Worm (Caenorhabditis elegans) whole organism, mixed stage, embryonic: ENCODE results near the gene mrps-18.C.

Experiments
- M03D4.4 ChIP-seq: sonication (generic microtip); optimal IDR thresholded peaks from 2 replicates; lab custom pipeline; 2017; ENCODE audit warnings: mild to moderate bottlenecking, missing genetic modification characterization, missing compliant biosample characterization
- bed-3 ChIP-seq: fragments of 200-800 bp; sonication (Bioruptor generic); optimal IDR thresholded peaks from 3 replicates; lab custom pipeline; 2018; ENCODE audit warnings: mild to moderate bottlenecking, missing genetic modification characterization, moderate library complexity, missing compliant biosample characterization
- blmp-1 ChIP-seq: fragments of 150-350 bp; optimal IDR thresholded peaks from 2 replicates; lab custom pipeline; 2014; ENCODE audit warnings: missing biosample characterization, missing genetic modification characterization
- ceh-39 ChIP-seq: fragments of 150-350 bp; optimal IDR thresholded peaks from 2 replicates; lab custom pipeline; 2014; ENCODE audit warnings: missing biosample characterization, missing genetic modification characterization
- ceh-83 ChIP-seq: fragments of 200-800 bp; sonication (Bioruptor generic); optimal IDR thresholded peaks from 2 replicates; lab custom pipeline; 2018; ENCODE audit warnings: mild to moderate bottlenecking, missing genetic modification characterization, missing compliant biosample characterization
- ces-1 ChIP-seq: fragments of 150-350 bp; optimal IDR thresholded peaks from 2 replicates; lab custom pipeline; 2014; ENCODE audit warnings: missing biosample characterization, missing genetic modification reagents, missing genetic modification characterization
- cnd-1 ChIP-seq: fragments of 200-800 bp; sonication (Bioruptor generic); optimal IDR thresholded peaks from 2 replicates; lab custom pipeline; 2018; ENCODE audit warnings: mild to moderate bottlenecking, missing genetic modification characterization, missing compliant biosample characterization
- elt-1 ChIP-seq: sonication (generic microtip); optimal IDR thresholded peaks from 2 replicates; lab custom pipeline; 2017; ENCODE audit warnings: missing genetic modification characterization, mild to moderate bottlenecking, missing compliant biosample characterization, antibody characterized with exemption, moderate library complexity, borderline replicate concordance; ENCODE audit not compliant: insufficient read depth
- flh-1 ChIP-seq: fragments of 200-800 bp; sonication (Bioruptor generic); optimal IDR thresholded peaks from 2 replicates; lab custom pipeline; 2018; ENCODE audit warnings: mild to moderate bottlenecking, missing genetic modification characterization, moderate library complexity, missing compliant biosample characterization
- ham-2 ChIP-seq: fragments of 200-800 bp; sonication (Bioruptor generic); optimal IDR thresholded peaks from 2 replicates; lab custom pipeline; 2018; ENCODE audit warnings: mild to moderate bottlenecking, missing genetic modification characterization, missing compliant biosample characterization
- hlh-1 ChIP-seq: fragments of 150-350 bp; optimal IDR thresholded peaks from 2 replicates; lab custom pipeline; 2014; ENCODE audit warnings: missing biosample characterization, missing genetic modification reagents, missing genetic modification characterization
- lin-32 ChIP-seq: fragments of 200-800 bp; sonication (Bioruptor generic); optimal IDR thresholded peaks from 2 replicates; lab custom pipeline; 2018; ENCODE audit warnings: mild to moderate bottlenecking, missing genetic modification characterization, missing compliant biosample characterization
- lsy-2 ChIP-seq: fragments of 150-350 bp; optimal IDR thresholded peaks from 2 replicates; lab custom pipeline; 2014; ENCODE audit warnings: missing biosample characterization, missing genetic modification characterization
- mab-5 ChIP-seq: fragments of 150-350 bp; optimal IDR thresholded peaks from 2 replicates; lab custom pipeline; 2014; ENCODE audit warnings: missing biosample characterization, missing genetic modification characterization
- mep-1 ChIP-seq: fragments of 150-350 bp; optimal IDR thresholded peaks from 2 replicates; lab custom pipeline; 2017; ENCODE audit warnings: missing biosample characterization, missing genetic modification reagents, missing genetic modification characterization, inconsistent platforms
- mls-2 ChIP-seq: sonication (generic microtip); optimal IDR thresholded peaks from 2 replicates; lab custom pipeline; 2016; ENCODE audit warnings: mild to moderate bottlenecking, missing genetic modification characterization, moderate library complexity, missing compliant biosample characterization
- nhr-2 ChIP-seq: fragments of 150-350 bp; optimal IDR thresholded peaks from 2 replicates; lab custom pipeline; 2014; ENCODE audit warnings: missing biosample characterization, missing genetic modification characterization
- nhr-237 ChIP-seq: fragments of 150-350 bp; optimal IDR thresholded peaks from 2 replicates; lab custom pipeline; 2014; ENCODE audit warnings: missing biosample characterization, missing genetic modification characterization
- nhr-28 ChIP-seq: fragments of 150-350 bp; optimal IDR thresholded peaks from 2 replicates; lab custom pipeline; 2014; ENCODE audit warnings: missing biosample characterization, missing genetic modification characterization
- nhr-76 ChIP-seq: sonication (generic microtip); optimal IDR thresholded peaks from 2 replicates; lab custom pipeline; 2017; ENCODE audit warnings: missing biosample characterization, missing genetic modification characterization
- pha-4 ChIP-seq: fragments of 150-350 bp; optimal IDR thresholded peaks from 2 replicates; lab custom pipeline; 2018; ENCODE audit warnings: missing biosample characterization, missing genetic modification reagents, missing genetic modification characterization
- sem-2 ChIP-seq: fragments of 200-800 bp; sonication (Bioruptor generic); optimal IDR thresholded peaks from 2 replicates; lab custom pipeline; 2018; ENCODE audit warnings: mild to moderate bottlenecking, missing genetic modification characterization, missing compliant biosample characterization
- snpc-4 ChIP-seq: fragments of 150-350 bp; optimal IDR thresholded peaks from 2 replicates; lab custom pipeline; 2014; ENCODE audit warnings: missing biosample characterization, missing genetic modification characterization
- sptf-1 ChIP-seq: sonication (generic microtip); optimal IDR thresholded peaks from 2 replicates; lab custom pipeline; 2017; ENCODE audit warnings: mild to moderate bottlenecking, missing genetic modification characterization, moderate library complexity, missing compliant biosample characterization
- tbx-8 ChIP-seq: fragments of 200-800 bp; sonication (Bioruptor generic); optimal IDR thresholded peaks from 2 replicates; lab custom pipeline; 2018; ENCODE audit warnings: mild to moderate bottlenecking, missing genetic modification characterization, moderate library complexity, missing compliant biosample characterization
- unc-120 ChIP-seq: sonication (generic microtip); optimal IDR thresholded peaks from 2 replicates; lab custom pipeline; 2017; ENCODE audit warnings: missing genetic modification characterization, missing compliant biosample characterization; ENCODE audit not compliant: poor library complexity, severe bottlenecking
- unc-39 ChIP-seq: fragments of 150-350 bp; optimal IDR thresholded peaks from 2 replicates; lab custom pipeline; 2014; ENCODE audit warnings: missing biosample characterization, missing genetic modification characterization
- unc-62 ChIP-seq: fragments of 150-350 bp; optimal IDR thresholded peaks from 2 replicates; lab custom pipeline; 2014; ENCODE audit warnings: missing biosample characterization, missing genetic modification reagents, missing genetic modification characterization
- zip-8 ChIP-seq: fragments of 150-350 bp; optimal IDR thresholded peaks from 2 replicates; lab custom pipeline; 2014; ENCODE audit warnings: missing biosample characterization, missing genetic modification characterization
- ztf-11 ChIP-seq: fragments of 150-350 bp; optimal IDR thresholded peaks from 2 replicates; lab custom pipeline; 2014; ENCODE audit warnings: missing biosample characterization, missing genetic modification characterization

Gene mrps-18.C

ce11 chrII:6752027-6752426, 16.0 kb downstream of the mrps-18.C start, which contains the start of gene F41G3.19:
TSS of gene F41G3.19 (minus strand) at chrII:6752127.
- TF ChIP-seq ceh-39 (tag; lab: Kevin White, UChicago) (no peak), ztf-11 (no peak), ham-2 (GFP tag; lab: Kevin White, UChicago) (no peak), nhr-76 (tag; lab: Kevin White, UChicago) (no peak), bed-3 (no peak), zip-8 (tag; lab: Kevin White, UChicago) (no peak), unc-62 (no peak), hlh-1 (tag; lab: Kevin White, UChicago) (no peak), M03D4.4 (tag; lab: Kevin White, UChicago) (no peak)

- TF ChIP-seq blmp-1 (no peak), sptf-1 (tag; lab: Kevin White, UChicago) (no peak), nhr-237 (tag; lab: Kevin White, UChicago) (no peak), M03D4.4 (tag; lab: Kevin White, UChicago) (no peak), mls-2 (no peak), nhr-76 (tag; lab: Kevin White, UChicago) (no peak), elt-1 (tag; lab: Kevin White, UChicago) (no peak)
Observed at ce11 chrII:6752850-6753249, 16.8 kb downstream of the mrps-18.C start, which contains the start of gene F41G3.21. TSS of gene F41G3.21 (minus strand) at chrII:6752950.

- TF ChIP-seq mep-1 (tag; lab: Kevin White, UChicago) (no peak), nhr-237 (tag; lab: Kevin White, UChicago) (no peak), snpc-4 (tag; lab: Kevin White, UChicago) (no peak), ces-1 (GFP tag; lab: Kevin White, UChicago) (no peak), nhr-28 (tag; lab: Kevin White, UChicago) (no peak), sptf-1 (tag; lab: Kevin White, UChicago) (no peak), unc-39 (no peak), bed-3 (no peak), nhr-76 (tag; lab: Kevin White, UChicago) (no peak), unc-62 (no peak), cnd-1 (tag; lab: Kevin White, UChicago) (no peak), unc-120 (tag; lab: Kevin White, UChicago) (no peak), elt-1 (tag; lab: Kevin White, UChicago) (no peak), M03D4.4 (tag; lab: Kevin White, UChicago) (no peak), mab-5 (tag; lab: Kevin White, UChicago) (no peak), ceh-83 (GFP tag; lab: Kevin White, UChicago) (no peak)
Observed at ce11 chrII:6754671-6755224, 18.7 kb downstream of the mrps-18.C start, which contains the start of the genes srx-95 and fis-1. TSS of gene srx-95 (minus strand) at chrII:6754771. TSS of gene fis-1 (plus strand) at chrII:6755174.

- no peak for TF ChIP-seq lin-32 (GFP tag; lab: Kevin White, UChicago)
- TF ChIP-seq lsy-2 (tag; lab: Kevin White, UChicago) = no peak
- no peak for TF ChIP-seq ztf-11
- no peak for TF ChIP-seq bed-3
- TF ChIP-seq pha-4 (tag; lab: Kevin White, UChicago) = no peak
- TF ChIP-seq M03D4.4 (tag; lab: Kevin White, UChicago) = no peak
- TF ChIP-seq snpc-4 (tag; lab: Kevin White, UChicago) = no peak
- TF ChIP-seq blmp-1 = no peak
- TF ChIP-seq nhr-2 (tag; lab: Kevin White, UChicago) = no peak
- no peak for TF ChIP-seq unc-120 (tag; lab: Kevin White, UChicago)
- no peak for TF ChIP-seq mep-1 (tag; lab: Kevin White, UChicago)
- no peak for TF ChIP-seq tbx-8 (GFP tag; lab: Kevin White, UChicago)
- TF ChIP-seq sem-2 (GFP tag; lab: Kevin White, UChicago) = no peak
- TF ChIP-seq mab-5 (tag; lab: Kevin White, UChicago) = no peak
- no peak for TF ChIP-seq flh-1 (GFP tag; lab: Kevin White, UChicago)
Observed at ce11 chrII:6756232-6756631, 20.2 kb downstream of the mrps-18.C start, which contains the start of gene F41G3.3. TSS of gene F41G3.3 (plus strand) at chrII:6756532.

ce11 chrII:6764734-6765133, 28.7 kb downstream of the mrps-18.C start, which contains the start of gene nlp-50:
TSS of gene nlp-50 (plus strand) at chrII:6765034.
- TF ChIP-seq mep-1 (tag; lab: Kevin White, UChicago) (no peak), ceh-83 (GFP tag; lab: Kevin White, UChicago) (no peak), ces-1 (GFP tag; lab: Kevin White, UChicago) (no peak)
